Worm (Caenorhabditis elegans): ENCODE measurements around the gene prdx-2.

prdx-2 gene

DNA sequence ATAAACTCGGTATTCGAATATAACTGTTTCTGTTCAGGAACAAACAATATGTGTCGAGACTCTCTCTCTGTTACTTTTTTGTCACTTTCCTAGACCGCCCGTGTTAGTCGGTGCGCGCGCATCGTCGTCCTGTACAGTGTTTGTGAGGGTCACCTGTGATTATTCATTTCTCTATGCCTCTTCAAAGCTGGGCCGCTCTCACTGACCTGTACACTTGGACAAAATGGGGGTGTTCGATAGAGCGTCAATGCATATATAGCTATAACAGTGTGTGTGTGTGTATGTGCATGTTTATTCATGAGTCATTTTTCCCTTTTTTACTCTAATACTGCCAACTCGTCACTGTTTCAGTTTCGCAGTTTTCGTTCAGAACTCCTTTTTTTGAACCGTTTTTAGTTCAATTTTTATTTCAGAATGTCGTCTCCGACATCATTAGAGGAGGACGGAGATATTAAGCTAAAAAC is 1.7 kb downstream of the prdx-2 start, which contains the start of gene pkc-3 (continued):
- TF ChIP-seq pha-4 (GFP tag; IDR thresholded peaks at IDR 0.05) (peak; percentile 39; the same call in 1 of the 2 replicates), pha-4 (tag; optimal IDR thresholded peaks at IDR 0.05) (peak; percentile 68), T20F7.1 (GFP tag; optimal IDR thresholded peaks at IDR 0.05) (peak; percentile 76), unc-62 (GFP tag; optimal IDR thresholded peaks at IDR 0.05 in 1 of 2) (peak in 1 of 2 experiments; percentile 19), unc-62 (tag; optimal IDR thresholded peaks at IDR 0.05) (no peak), lin-15B (tag; optimal IDR thresholded peaks at IDR 0.05) (no peak), nhr-102 (tag; optimal IDR thresholded peaks at IDR 0.05) (peak; percentile 59), hlh-11 (tag; optimal IDR thresholded peaks at IDR 0.05) (peak; percentile 93), tra-1 (GFP tag; IDR thresholded peaks at IDR 0.05) (no peak), duxl-1 (tag; optimal IDR thresholded peaks at IDR 0.05; ENCODE audit: poor library complexity) (peak; percentile 50), cey-2 (tag; optimal IDR thresholded peaks at IDR 0.05; ENCODE audit: borderline replicate concordance, insufficient read depth) (no peak), T26A8.4 (GFP tag; IDR thresholded peaks at IDR 0.05) (peak; percentile 78), dmd-9 (GFP tag; IDR thresholded peaks at IDR 0.05) (no peak), ceh-20 (GFP tag; IDR thresholded peaks at IDR 0.05) (no peak), ceh-62 (tag; optimal IDR thresholded peaks at IDR 0.05) (no peak), lsy-2 (tag; optimal IDR thresholded peaks at IDR 0.05) (peak; percentile 40 to 74), lin-38 (GFP tag; IDR thresholded peaks at IDR 0.05) (peak; percentile 79), lin-1 (GFP tag; IDR thresholded peaks at IDR 0.05) (0 out of 2 replicates have a peak, but pooled peaks have one; percentile 53), nhr-28 (tag; optimal IDR thresholded peaks at IDR 0.05) (peak; percentile 93), nhr-41 (GFP tag; IDR thresholded peaks at IDR 0.05) (peak; percentile 87), mep-1 (tag; optimal IDR thresholded peaks at IDR 0.05) (peak; percentile 86), unc-39 (tag; optimal IDR thresholded peaks at IDR 0.05) (no peak), dmd-6 (GFP tag; IDR thresholded peaks at IDR 0.05) (peak; percentile 52)

DNA sequence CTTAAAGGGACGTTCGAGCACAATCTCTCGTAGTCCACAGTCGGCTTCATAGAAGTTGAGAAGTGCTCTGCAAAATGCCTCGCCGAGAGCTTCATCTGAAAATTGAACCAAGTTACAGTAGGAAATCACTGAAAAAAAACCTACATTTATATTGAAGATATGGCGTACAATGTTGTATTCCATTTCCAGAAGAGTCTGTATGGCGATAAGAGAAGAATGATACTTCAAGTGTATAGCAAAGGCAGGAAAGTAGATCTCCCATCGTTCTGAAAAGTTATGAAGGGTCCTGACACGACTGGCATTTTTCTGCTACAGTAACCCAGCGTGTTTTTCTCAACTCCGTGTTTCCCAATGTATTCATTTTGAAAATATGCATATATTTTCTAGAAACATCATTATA is 6.3 kb downstream of the prdx-2 start:
- TF ChIP-seq madf-9 (GFP tag; conservative IDR thresholded peaks at IDR 0.05) (no peak), hif-1 (tag; optimal IDR thresholded peaks at IDR 0.05) (no peak), daf-16 (GFP tag; optimal IDR thresholded peaks at IDR 0.05) (no peak), daf-16 (tag; optimal IDR thresholded peaks at IDR 0.05) (peak; percentile 22), D1046.2 (GFP tag; IDR thresholded peaks at IDR 0.05) (no peak), lsy-2 (tag; optimal IDR thresholded peaks at IDR 0.05) (no peak), unc-130 (GFP tag; optimal IDR thresholded peaks at IDR 0.05) (no peak), tag-97 (GFP tag; IDR thresholded peaks at IDR 0.05) (no peak)

DNA sequence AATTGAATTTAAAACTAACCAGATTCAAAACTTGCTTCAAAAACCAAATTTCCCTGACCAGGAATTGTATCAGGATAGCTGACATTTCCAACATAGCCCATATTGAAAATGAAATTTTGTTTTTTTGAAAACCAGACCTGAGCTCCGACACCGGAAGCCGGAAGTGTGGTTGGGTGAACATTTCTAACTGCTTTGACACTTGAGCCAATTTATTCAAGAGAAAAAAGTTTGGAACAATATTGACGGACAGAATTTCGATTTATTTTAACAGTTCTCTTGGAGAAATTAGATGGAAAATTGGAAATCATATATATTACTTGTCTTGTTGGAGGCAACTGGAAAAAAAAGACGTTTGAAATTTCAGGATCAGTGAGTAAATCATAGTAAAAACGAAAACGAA is 9.2 kb downstream of the prdx-2 start, which contains the start of gene ccpp-6:
TSS of gene ccpp-6 (minus strand) at position 101 of the 400 bp plus-strand sequence.
- TF ChIP-seq ama-1 (optimal IDR thresholded peaks at IDR 0.05), result peak; percentile 0
- TF ChIP-seq mxl-2 (GFP tag; conservative IDR thresholded peaks at IDR 0.05), result no peak
- TF ChIP-seq rbr-2 (tag; optimal IDR thresholded peaks at IDR 0.05), result no peak
- 0 out of 2 replicates have a peak, but pooled peaks have one; percentile 16 for TF ChIP-seq lin-38 (GFP tag; IDR thresholded peaks at IDR 0.05)
- TF ChIP-seq mep-1 (tag; optimal IDR thresholded peaks at IDR 0.05), result peak; percentile 25
- peak; percentile 11 for TF ChIP-seq aha-1 (tag)

DNA sequence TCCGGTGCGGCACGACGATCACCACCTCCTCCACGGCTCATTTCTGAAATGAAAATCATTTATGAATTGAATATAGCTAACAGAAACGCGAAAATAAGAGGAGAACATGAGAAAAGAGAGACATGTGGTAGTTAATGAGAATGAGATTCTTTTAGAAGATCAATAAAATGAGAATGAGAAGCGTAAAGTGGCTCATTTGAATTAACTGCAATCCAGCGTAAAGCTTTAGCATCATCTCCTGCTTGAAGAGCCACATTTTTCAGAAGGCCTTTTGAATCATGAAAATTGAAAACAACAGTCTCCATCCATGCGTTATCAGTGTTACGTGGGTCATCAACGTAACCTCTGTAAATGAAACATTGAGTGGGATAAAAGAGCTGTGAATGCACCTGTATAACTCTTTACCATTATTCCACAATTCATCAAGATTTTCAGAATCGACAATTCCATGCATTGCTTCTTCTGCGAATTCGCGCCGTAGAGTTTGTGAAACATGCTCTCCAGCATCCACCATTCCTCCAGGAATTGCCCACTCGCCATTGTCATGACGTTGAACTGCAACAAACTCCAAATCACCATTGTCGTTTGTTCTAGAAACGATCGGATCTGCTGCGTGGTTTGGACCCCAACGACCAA is 10.9 kb downstream of the prdx-2 start, which contains the start of gene rsp-4:
TSS of gene rsp-4 (minus strand) at position 51 of the 636 bp plus-strand sequence.
- TF ChIP-seq rbr-2 (tag; optimal IDR thresholded peaks at IDR 0.05), result no peak
- TF ChIP-seq lsy-2 (tag; optimal IDR thresholded peaks at IDR 0.05), result no peak
- TF ChIP-seq aha-1 (tag), result peak; percentile 94

Measured in whole organism, L4 larva.